Worm (Caenorhabditis elegans) whole organism, late embryonic: Measurements from ENCODE around the gene K11G12.6.

Source experiments
- C08G9.2 ChIP-seq: sonication (generic microtip); optimal IDR thresholded peaks from 2 replicates; lab custom pipeline; 2016; ENCODE audit warnings: mild to moderate bottlenecking, missing genetic modification characterization, moderate library complexity, missing compliant biosample characterization
- F13H6.1 ChIP-seq: sonication (generic microtip); optimal IDR thresholded peaks from 2 replicates; lab custom pipeline; 2016; ENCODE audit warnings: missing genetic modification characterization, missing compliant biosample characterization
- K02D7.2 ChIP-seq: sonication (generic microtip); optimal IDR thresholded peaks from 2 replicates; lab custom pipeline; 2017; ENCODE audit warnings: mild to moderate bottlenecking, missing genetic modification characterization, missing compliant biosample characterization
- K09A11.1 ChIP-seq: sonication (generic microtip); optimal IDR thresholded peaks from 2 replicates; lab custom pipeline; 2017; ENCODE audit warnings: antibody characterized with exemption, mild to moderate bottlenecking, missing genetic modification characterization, missing compliant biosample characterization; ENCODE audit not compliant: insufficient read depth
- ahr-1 ChIP-seq: sonication (generic microtip); optimal IDR thresholded peaks from 2 replicates; lab custom pipeline; 2016; ENCODE audit warnings: missing genetic modification characterization, missing compliant biosample characterization
- ama-1 ChIP-seq: fragments of 150-350 bp; optimal IDR thresholded peaks from 2 replicates; lab custom pipeline; 2014
- ceh-14 ChIP-seq: sonication (generic microtip); optimal IDR thresholded peaks from 2 replicates; lab custom pipeline; 2016; ENCODE audit warnings: missing genotype, missing genetic modification characterization, missing compliant biosample characterization
- ceh-2 ChIP-seq: sonication (generic microtip); optimal IDR thresholded peaks from 2 replicates; lab custom pipeline; 2016; ENCODE audit warnings: missing genotype, missing genetic modification characterization, missing compliant biosample characterization
- ceh-30 ChIP-seq: fragments of 150-350 bp; optimal IDR thresholded peaks from 2 replicates; lab custom pipeline; 2014; ENCODE audit warnings: missing biosample characterization, missing genetic modification characterization
- ceh-48 ChIP-seq: sonication (generic microtip); optimal IDR thresholded peaks from 2 replicates; lab custom pipeline; 2016; ENCODE audit warnings: missing genetic modification characterization, inconsistent platforms, missing compliant biosample characterization
- ceh-9 ChIP-seq: sonication (generic microtip); optimal IDR thresholded peaks from 2 replicates; lab custom pipeline; 2016; ENCODE audit warnings: mild to moderate bottlenecking, missing genetic modification characterization, inconsistent platforms, missing compliant biosample characterization
- dmd-4 ChIP-seq: sonication (generic microtip); optimal IDR thresholded peaks from 2 replicates; lab custom pipeline; 2016; ENCODE audit warnings: borderline replicate concordance, missing genetic modification characterization, missing compliant biosample characterization
- dve-1 ChIP-seq: sonication (generic microtip); optimal IDR thresholded peaks from 2 replicates; lab custom pipeline; 2017; ENCODE audit warnings: antibody characterized with exemption, mild to moderate bottlenecking, missing genetic modification characterization, missing compliant biosample characterization
- elt-4 ChIP-seq: sonication (generic microtip); optimal IDR thresholded peaks from 2 replicates; lab custom pipeline; 2016; ENCODE audit warnings: missing genetic modification characterization, missing compliant biosample characterization
- ets-4 ChIP-seq: sonication (generic microtip); optimal IDR thresholded peaks from 2 replicates; lab custom pipeline; 2016; ENCODE audit warnings: missing genetic modification characterization, missing compliant biosample characterization
- fax-1 ChIP-seq: sonication (generic microtip); optimal IDR thresholded peaks from 2 replicates; lab custom pipeline; 2016; ENCODE audit warnings: missing genotype, missing genetic modification characterization, missing compliant biosample characterization
- hlh-13 ChIP-seq: fragments of 200-800 bp; sonication (Bioruptor generic); optimal IDR thresholded peaks from 2 replicates; lab custom pipeline; 2018; ENCODE audit warnings: mild to moderate bottlenecking, missing genetic modification characterization, missing compliant biosample characterization
- hlh-15 ChIP-seq: sonication (generic microtip); optimal IDR thresholded peaks from 2 replicates; lab custom pipeline; 2016; ENCODE audit warnings: missing genetic modification characterization, missing compliant biosample characterization
- hlh-6 ChIP-seq: sonication (generic microtip); optimal IDR thresholded peaks from 2 replicates; lab custom pipeline; 2016; ENCODE audit warnings: missing genotype, missing genetic modification characterization, missing compliant biosample characterization
- lim-6 ChIP-seq: sonication (generic microtip); optimal IDR thresholded peaks from 2 replicates; lab custom pipeline; 2016; ENCODE audit warnings: missing genetic modification characterization, missing compliant biosample characterization
- madf-2 ChIP-seq: sonication (generic microtip); optimal IDR thresholded peaks from 2 replicates; lab custom pipeline; 2017; ENCODE audit warnings: missing genetic modification characterization, missing compliant biosample characterization
- mec-3 ChIP-seq: sonication (generic microtip); optimal IDR thresholded peaks from 2 replicates; lab custom pipeline; 2016; ENCODE audit warnings: borderline replicate concordance, missing genetic modification characterization, missing compliant biosample characterization
- nfya-1 ChIP-seq: sonication (generic microtip); optimal IDR thresholded peaks from 2 replicates; lab custom pipeline; 2017; ENCODE audit warnings: missing genetic modification characterization, mild to moderate bottlenecking, missing compliant biosample characterization, antibody characterized with exemption, moderate library complexity
- npax-4 ChIP-seq: sonication (generic microtip); optimal IDR thresholded peaks from 2 replicates; lab custom pipeline; 2016; ENCODE audit warnings: missing genetic modification characterization, missing compliant biosample characterization
- pax-1 ChIP-seq: fragments of 150-350 bp; optimal IDR thresholded peaks from 2 replicates; lab custom pipeline; 2014; ENCODE audit warnings: missing biosample characterization, missing genetic modification characterization
- pha-4 ChIP-seq: fragments of 150-350 bp; optimal IDR thresholded peaks from 2 replicates; lab custom pipeline; 2018; ENCODE audit warnings: missing biosample characterization, missing genetic modification reagents, missing genetic modification characterization
- pqm-1 ChIP-seq: sonication (generic microtip); optimal IDR thresholded peaks from 2 replicates; lab custom pipeline; 2016; ENCODE audit warnings: missing genetic modification characterization, missing compliant biosample characterization
- sox-4 ChIP-seq: sonication (generic microtip); optimal IDR thresholded peaks from 2 replicates; lab custom pipeline; 2017; ENCODE audit warnings: mild to moderate bottlenecking, missing genetic modification characterization, inconsistent platforms, missing compliant biosample characterization
- tbx-7 ChIP-seq: sonication (generic microtip); optimal IDR thresholded peaks from 2 replicates; lab custom pipeline; 2016; ENCODE audit warnings: missing genotype, missing genetic modification characterization, missing compliant biosample characterization
- ttx-3 ChIP-seq: sonication (generic microtip); optimal IDR thresholded peaks from 2 replicates; lab custom pipeline; 2016; ENCODE audit warnings: missing genetic modification reagents, missing genetic modification characterization, missing compliant biosample characterization
- unc-42 ChIP-seq: sonication (generic microtip); optimal IDR thresholded peaks from 2 replicates; lab custom pipeline; 2016; ENCODE audit warnings: missing genotype, missing genetic modification characterization, missing compliant biosample characterization

K11G12.6 gene

ce11 chrX:6713277-6713676 lies 16.2 kb downstream of the K11G12.6 start, which contains the start of gene nas-11:
nas-11 (plus strand) TSS chrX:6713577.
- TF ChIP-seq C08G9.2 (tag; lab: Kevin White, UChicago) (no peak), sox-4 (no peak), ceh-30 (tag; lab: Kevin White, UChicago) (no peak), pqm-1 (tag; lab: Kevin White, UChicago) (no peak), tbx-7 (tag; lab: Kevin White, UChicago) (no peak), unc-42 (tag; lab: Kevin White, UChicago) (no peak), hlh-13 (GFP tag; lab: Kevin White, UChicago) (no peak), ceh-48 (tag; lab: Kevin White, UChicago) (no peak), K09A11.1 (tag; lab: Kevin White, UChicago) (no peak), hlh-15 (tag; lab: Kevin White, UChicago) (no peak), elt-4 (tag; lab: Kevin White, UChicago) (no peak), ceh-14 (tag; lab: Kevin White, UChicago) (no peak), ahr-1 (tag; lab: Kevin White, UChicago) (no peak), K02D7.2 (tag; lab: Kevin White, UChicago) (no peak), fax-1 (tag; lab: Kevin White, UChicago) (no peak)

ce11 chrX:6709238-6709637 lies 20.2 kb downstream of the K11G12.6 start, which contains the start of gene acr-3:
acr-3 (plus strand) TSS chrX:6709538.
- TF ChIP-seq dve-1 (tag; lab: Kevin White, UChicago) (no peak), npax-4 (no peak), hlh-6 (no peak)

- no peak for TF ChIP-seq dmd-4 (tag; lab: Kevin White, UChicago)
- no peak for TF ChIP-seq pax-1 (tag; lab: Kevin White, UChicago)
- TF ChIP-seq ceh-2 (tag; lab: Kevin White, UChicago) = no peak
- peak; percentile 94 for TF ChIP-seq unc-42 (tag; lab: Kevin White, UChicago)
- no peak for TF ChIP-seq ceh-14 (tag; lab: Kevin White, UChicago)
Measured at ce11 chrX:6705156-6705555, 24.3 kb downstream of the K11G12.6 start.

ce11 chrX:6702249-6702648 lies 27.2 kb downstream of the K11G12.6 start, which contains the start of gene acr-2:
acr-2 (plus strand) TSS chrX:6702549.
- TF ChIP-seq nfya-1 (tag; lab: Kevin White, UChicago) (no peak), lim-6 (tag; lab: Kevin White, UChicago) (no peak), C08G9.2 (tag; lab: Kevin White, UChicago) (peak; percentile 27)
- TF ChIP-seq, all 69 proteins: peak for 1

ce11 chrX:6698267-6698666 lies 31.2 kb downstream of the K11G12.6 start, which contains the start of the genes F38B6.7 and F38B6.2:
F38B6.7 (minus strand) TSS chrX:6698367.
F38B6.2 (plus strand) TSS chrX:6698533.
- no peak for TF ChIP-seq pax-1 (tag; lab: Kevin White, UChicago)
- TF ChIP-seq K02D7.2 (tag; lab: Kevin White, UChicago) = no peak
- no peak for TF ChIP-seq dmd-4 (tag; lab: Kevin White, UChicago)
- TF ChIP-seq mec-3 (tag; lab: Kevin White, UChicago) = no peak
- no peak for TF ChIP-seq ets-4 (tag; lab: Kevin White, UChicago)
- no peak for TF ChIP-seq hlh-13 (GFP tag; lab: Kevin White, UChicago)
- TF ChIP-seq ceh-48 (tag; lab: Kevin White, UChicago) = no peak
- no peak for TF ChIP-seq ahr-1 (tag; lab: Kevin White, UChicago)
- no peak for TF ChIP-seq madf-2 (tag; lab: Kevin White, UChicago)
- no peak for TF ChIP-seq F13H6.1 (tag; lab: Kevin White, UChicago)

- no peak for TF ChIP-seq ttx-3 (tag; lab: Kevin White, UChicago)
Measured at ce11 chrX:6693331-6693730, 36.1 kb downstream of the K11G12.6 start, which contains the start of gene F38B6.3. F38B6.3 (plus strand) TSS chrX:6693631.

- TF ChIP-seq pha-4 (tag; lab: Kevin White, UChicago) = no peak
- TF ChIP-seq ceh-9 = no peak
- TF ChIP-seq mec-3 (tag; lab: Kevin White, UChicago) = no peak
- TF ChIP-seq pax-1 (tag; lab: Kevin White, UChicago) = no peak
- no peak for TF ChIP-seq ama-1 (lab: Kevin White, UChicago)
Measured at ce11 chrX:6692896-6693295, 36.6 kb downstream of the K11G12.6 start.
